Fruit fly (Drosophila melanogaster) whole organism, wandering third instar larva: ENCODE measurements around the gene CG10702.
A peak's percentile ranks its signal among the peaks of the same experiment; 100 is the strongest.

Experiments
- CG9705 ChIP-seq: fragments of 200-800 bp; sonication (Bioruptor generic); optimal IDR thresholded peaks from 2 replicates; lab custom pipeline; 2018; ENCODE audit warnings: missing biosample characterization, mild to moderate bottlenecking, missing genetic modification characterization
- CrebA ChIP-seq: fragments of 200-800 bp; sonication (Bioruptor generic); optimal IDR thresholded peaks from 2 replicates; lab custom pipeline; 2016; ENCODE audit warnings: missing biosample characterization, mild to moderate bottlenecking, missing genetic modification characterization, borderline replicate concordance
- Dif ChIP-seq: fragments of 200-275, 200-300 bp; sonication (Bioruptor generic); optimal IDR thresholded peaks from 2 replicates; lab custom pipeline; 2018; ENCODE audit warnings: missing biosample characterization, missing genetic modification characterization; ENCODE audit not compliant: partially characterized antibody
- Rel ChIP-seq, 2 experiments: fragments of 200-800 bp; sonication (Bioruptor generic) in 1 of 2; optimal IDR thresholded peaks; 2 replicates in 1 of 2; 3 replicates in 1 of 2; lab custom pipeline; 2016 to 2019; ENCODE audit warnings: mild to moderate bottlenecking in 2 of 2, missing biosample characterization in 2 of 2, missing genetic modification characterization in 2 of 2, moderate library complexity in 1 of 2
- h ChIP-seq: fragments of 200-800 bp; sonication (Bioruptor generic); optimal IDR thresholded peaks from 3 replicates; lab custom pipeline; 2016; ENCODE audit warnings: missing biosample characterization, mild to moderate bottlenecking, missing genetic modification characterization
- woc ChIP-seq: sonication (Bioruptor generic); optimal IDR thresholded peaks from 2 replicates; lab custom pipeline; 2016; ENCODE audit warnings: missing biosample characterization, mild to moderate bottlenecking, missing genetic modification characterization

DNA sequence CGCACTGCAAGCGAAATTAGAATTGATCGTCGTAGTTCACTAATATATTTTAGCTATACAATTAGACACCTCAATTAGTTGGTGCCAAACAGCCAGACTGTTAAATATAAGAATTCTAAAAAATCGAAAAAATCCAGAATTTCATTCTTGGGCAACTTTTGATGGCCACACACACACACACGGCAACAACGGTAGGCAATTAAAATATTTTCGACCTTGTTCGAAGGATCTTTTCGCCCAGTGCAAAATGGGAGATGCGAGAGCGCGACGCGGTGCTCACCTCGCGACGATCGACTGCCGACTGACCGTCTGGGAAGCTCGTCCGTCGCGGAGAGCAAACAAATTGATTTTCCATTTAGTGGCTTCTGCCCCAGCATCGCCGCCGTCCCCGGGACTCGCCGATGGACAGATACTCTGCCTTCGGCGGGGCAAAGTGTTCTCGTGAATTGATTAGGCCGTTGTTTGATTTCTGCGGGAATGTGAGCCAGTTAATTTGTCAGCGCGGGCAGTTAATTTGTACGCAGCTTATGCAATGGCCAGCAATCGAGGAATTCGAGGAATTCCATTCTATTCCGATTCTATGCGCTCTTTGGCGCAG, at the start of gene CG10702:
- TF ChIP-seq Rel (GFP tag; optimal IDR thresholded peaks at IDR 0.05; lab: Kevin White, UChicago) = no peak
- no peak for TF ChIP-seq Rel (tag; optimal IDR thresholded peaks at IDR 0.05; lab: Kevin White, UChicago)
- no peak for TF ChIP-seq h (GFP tag; lab: Kevin White, UChicago)
- no peak for TF ChIP-seq Dif (GFP tag; lab: Kevin White, UChicago)
- peak; percentile 45 for TF ChIP-seq woc (GFP tag; lab: Kevin White, UChicago)
- TF ChIP-seq CrebA (GFP tag; lab: Kevin White, UChicago) = no peak
- no peak for TF ChIP-seq CG9705 (GFP tag; lab: Kevin White, UChicago)
